Fruit fly (Drosophila melanogaster) whole organism, adult: ENCODE results near the gene CG18731.
A peak's percentile ranks its signal among the peaks of the same experiment; 100 is the strongest.

Source experiments
- CG11617 ChIP-seq: fragments of 200-800 bp; sonication (Bioruptor generic); optimal IDR thresholded peaks from 2 replicates; lab custom pipeline; 2017; ENCODE audit warnings: mild to moderate bottlenecking, missing biosample characterization, missing genetic modification reagents, missing genetic modification characterization
- CG12768 ChIP-seq: fragments of 200-800 bp; sonication (Bioruptor generic); optimal IDR thresholded peaks from 2 replicates; lab custom pipeline; 2017; ENCODE audit warnings: missing biosample characterization, missing genetic modification characterization, mild to moderate bottlenecking, moderate library complexity, missing genetic modification reagents
- CG14711 ChIP-seq: fragments of 200-800 bp; sonication (Bioruptor generic); optimal IDR thresholded peaks from 2 replicates; lab custom pipeline; 2018; ENCODE audit warnings: missing biosample characterization, mild to moderate bottlenecking, missing genetic modification characterization, moderate library complexity
- CG1620 ChIP-seq: fragments of 200-800 bp; sonication (Bioruptor generic); optimal IDR thresholded peaks from 2 replicates; lab custom pipeline; 2016; ENCODE audit warnings: missing biosample characterization, missing genetic modification characterization
- CG33017 ChIP-seq: fragments of 200-800 bp; sonication (Bioruptor generic); optimal IDR thresholded peaks from 2 replicates; lab custom pipeline; 2018; ENCODE audit warnings: missing biosample characterization, mild to moderate bottlenecking, missing genetic modification characterization, moderate library complexity
- CG5204 ChIP-seq: fragments of 200-800 bp; sonication (Bioruptor generic); optimal IDR thresholded peaks from 2 replicates; lab custom pipeline; 2016; ENCODE audit warnings: missing biosample characterization, missing genetic modification characterization
- CG7045 ChIP-seq: fragments of 200-800 bp; sonication (Bioruptor generic); optimal IDR thresholded peaks from 2 replicates; lab custom pipeline; 2017; ENCODE audit warnings: missing biosample characterization, mild to moderate bottlenecking, missing genetic modification characterization
- CG7101 ChIP-seq: fragments of 200-800 bp; sonication (Bioruptor generic); optimal IDR thresholded peaks from 2 replicates; lab custom pipeline; 2018; ENCODE audit warnings: missing biosample characterization, mild to moderate bottlenecking, missing genetic modification characterization, moderate library complexity
- Clk ChIP-seq: fragments of 200-800 bp; sonication (Bioruptor generic); optimal IDR thresholded peaks from 2 replicates; lab custom pipeline; 2017; ENCODE audit warnings: missing biosample characterization, missing genetic modification characterization
- Crg-1 ChIP-seq: fragments of 200-800 bp; sonication (Bioruptor generic); optimal IDR thresholded peaks from 2 replicates; lab custom pipeline; 2016; ENCODE audit warnings: missing biosample characterization, missing genetic modification characterization
- Hr96 ChIP-seq: fragments of 200-800 bp; sonication (Bioruptor generic); optimal IDR thresholded peaks from 2 replicates; lab custom pipeline; 2016; ENCODE audit warnings: missing biosample characterization, missing genetic modification characterization
- Mnt ChIP-seq: fragments of 200-800 bp; sonication (Bioruptor generic); optimal IDR thresholded peaks from 2 replicates; lab custom pipeline; 2016; ENCODE audit warnings: missing biosample characterization, mild to moderate bottlenecking, missing genetic modification characterization
- bab1 ChIP-seq: fragments of 200-800 bp; sonication (Bioruptor generic); optimal IDR thresholded peaks from 3 replicates; lab custom pipeline; 2019; ENCODE audit warnings: missing biosample characterization, mild to moderate bottlenecking, missing genetic modification characterization, moderate library complexity
- cic ChIP-seq: fragments of 200-800 bp; sonication (Bioruptor generic); optimal IDR thresholded peaks from 2 replicates; lab custom pipeline; 2017; ENCODE audit warnings: missing biosample characterization, mild to moderate bottlenecking, missing genetic modification characterization, moderate library complexity
- cnc ChIP-seq, 2 experiments: fragments of >200 bp; optimal IDR thresholded peaks; 2 replicates each; lab custom pipeline; 2017
- kay ChIP-seq: fragments of 200-800 bp; sonication (Bioruptor generic); peaks from one replicate; lab custom pipeline; 2016; ENCODE audit warnings: missing biosample characterization, missing genetic modification characterization, borderline replicate concordance
- ovo ChIP-seq: fragments of 200-800 bp; sonication (Bioruptor generic); optimal IDR thresholded peaks from 2 replicates; lab custom pipeline; 2016; ENCODE audit warnings: missing biosample characterization, missing genetic modification characterization
- pad ChIP-seq: fragments of 200-800 bp; sonication (Bioruptor generic); optimal IDR thresholded peaks from 3 replicates; lab custom pipeline; 2017; ENCODE audit warnings: missing biosample characterization, missing genetic modification characterization, mild to moderate bottlenecking, moderate library complexity, missing genetic modification reagents
- tj ChIP-seq: fragments of 200-800 bp; sonication (Bioruptor generic); optimal IDR thresholded peaks from 3 replicates; lab custom pipeline; 2017; ENCODE audit warnings: missing biosample characterization, mild to moderate bottlenecking, missing genetic modification characterization, moderate library complexity
- toe ChIP-seq: fragments of 200-800 bp; sonication (Bioruptor generic); optimal IDR thresholded peaks from 2 replicates; lab custom pipeline; 2016; ENCODE audit warnings: missing biosample characterization, missing genetic modification characterization

The CG18731 gene

dm6 chr3R:29726277-29726676, 1.4 kb downstream of the CG18731 start:
- TF ChIP-seq ovo (GFP tag; lab: Kevin White, UChicago) (no peak), toe (GFP tag; lab: Kevin White, UChicago) (no peak), CG33017 (tag; lab: Kevin White, UChicago) (no peak), kay (no peak), tj (GFP tag; lab: Kevin White, UChicago) (no peak), Crg-1 (no peak), bab1 (no peak), Mnt (GFP tag; lab: Kevin White, UChicago) (no peak), CG7045 (GFP tag; lab: Kevin White, UChicago) (no peak), CG7101 (tag; lab: Kevin White, UChicago) (no peak)

- TF ChIP-seq cic (GFP tag; lab: Kevin White, UChicago) (peak; percentile 92), CG5204 (GFP tag; lab: Kevin White, UChicago) (peak; percentile 98), bab1 (peak; percentile 98), CG7101 (tag; lab: Kevin White, UChicago) (peak; percentile 99), tj (GFP tag; lab: Kevin White, UChicago) (peak; percentile 83), kay (no peak), Crg-1 (peak; percentile 98), CG7045 (GFP tag; lab: Kevin White, UChicago) (peak; percentile 99), CG11617 (peak; percentile 96), Hr96 (GFP tag; lab: Kevin White, UChicago) (peak; percentile 100), CG1620 (GFP tag; lab: Kevin White, UChicago) (peak; percentile 99), Clk (GFP tag; lab: Kevin White, UChicago) (peak; percentile 97), CG33017 (tag; lab: Kevin White, UChicago) (peak; percentile 98), toe (GFP tag; lab: Kevin White, UChicago) (peak; percentile 100), cnc (optimal IDR thresholded peaks at IDR 0.05; lab: Kevin White, UChicago) (no peak), ovo (GFP tag; lab: Kevin White, UChicago) (peak; percentile 90), pad (GFP tag; lab: Kevin White, UChicago) (peak; percentile 92), CG14711 (tag; lab: Kevin White, UChicago) (peak; percentile 95), CG12768 (peak; percentile 99), Mnt (GFP tag; lab: Kevin White, UChicago) (peak; percentile 96)
Observed at dm6 chr3R:29736678-29737093, 11.9 kb downstream of the CG18731 start, which contains the start of the genes CG7601 and CIA30. CG7601 (minus strand) TSS chr3R:29736745. CIA30 (plus strand) TSS chr3R:29736965.

dm6 chr3R:29737891-29738290, 13.1 kb downstream of the CG18731 start, which contains the start of gene Gnpnat:
Gnpnat (plus strand) TSS chr3R:29738275.
- TF ChIP-seq CG5204 (GFP tag; lab: Kevin White, UChicago), result no peak
- TF ChIP-seq Crg-1, result no peak
- TF ChIP-seq CG12768, result peak; percentile 59
- peak; percentile 33 for TF ChIP-seq Mnt (GFP tag; lab: Kevin White, UChicago)
- TF ChIP-seq bab1, result peak; percentile 37
- peak; percentile 15 for TF ChIP-seq pad (GFP tag; lab: Kevin White, UChicago)
- TF ChIP-seq Clk (GFP tag; lab: Kevin White, UChicago), result no peak
- no peak for TF ChIP-seq ovo (GFP tag; lab: Kevin White, UChicago)
- peak; percentile 54 for TF ChIP-seq CG7045 (GFP tag; lab: Kevin White, UChicago)
- TF ChIP-seq cnc (optimal IDR thresholded peaks at IDR 0.05; lab: Kevin White, UChicago), result no peak
- peak; percentile 71 for TF ChIP-seq CG7101 (tag; lab: Kevin White, UChicago)
- TF ChIP-seq CG1620 (GFP tag; lab: Kevin White, UChicago), result no peak
- no peak for TF ChIP-seq toe (GFP tag; lab: Kevin White, UChicago)
- TF ChIP-seq CG33017 (tag; lab: Kevin White, UChicago), result peak; percentile 73
- peak; percentile 61 for TF ChIP-seq CG11617
- peak; percentile 54 for TF ChIP-seq CG14711 (tag; lab: Kevin White, UChicago)
- no peak for TF ChIP-seq tj (GFP tag; lab: Kevin White, UChicago)
- TF ChIP-seq kay, result no peak
- TF ChIP-seq cic (GFP tag; lab: Kevin White, UChicago), result no peak
- no peak for TF ChIP-seq Hr96 (GFP tag; lab: Kevin White, UChicago)

dm6 chr3R:29740078-29740477, 15.3 kb downstream of the CG18731 start:
- no peak for TF ChIP-seq kay
- TF ChIP-seq Hr96 (GFP tag; lab: Kevin White, UChicago), result no peak
- TF ChIP-seq Mnt (GFP tag; lab: Kevin White, UChicago), result no peak
- no peak for TF ChIP-seq CG1620 (GFP tag; lab: Kevin White, UChicago)
- no peak for TF ChIP-seq CG14711 (tag; lab: Kevin White, UChicago)
- TF ChIP-seq CG7045 (GFP tag; lab: Kevin White, UChicago), result no peak
- no peak for TF ChIP-seq tj (GFP tag; lab: Kevin White, UChicago)
- TF ChIP-seq CG12768, result no peak
- no peak for TF ChIP-seq Crg-1
- no peak for TF ChIP-seq ovo (GFP tag; lab: Kevin White, UChicago)
- no peak for TF ChIP-seq pad (GFP tag; lab: Kevin White, UChicago)
- no peak for TF ChIP-seq CG5204 (GFP tag; lab: Kevin White, UChicago)
- no peak for TF ChIP-seq toe (GFP tag; lab: Kevin White, UChicago)
- no peak for TF ChIP-seq CG11617
- TF ChIP-seq cnc (optimal IDR thresholded peaks at IDR 0.05; lab: Kevin White, UChicago), result no peak
- TF ChIP-seq CG33017 (tag; lab: Kevin White, UChicago), result no peak

- peak; percentile 80 for TF ChIP-seq cic (GFP tag; lab: Kevin White, UChicago)
- peak; percentile 96 for TF ChIP-seq CG33017 (tag; lab: Kevin White, UChicago)
- TF ChIP-seq Crg-1, result peak; percentile 96
- TF ChIP-seq CG11617, result peak; percentile 92
- no peak for TF ChIP-seq cnc (optimal IDR thresholded peaks at IDR 0.05; lab: Kevin White, UChicago)
- TF ChIP-seq toe (GFP tag; lab: Kevin White, UChicago), result no peak
- TF ChIP-seq CG5204 (GFP tag; lab: Kevin White, UChicago), result no peak
- TF ChIP-seq CG1620 (GFP tag; lab: Kevin White, UChicago), result peak; percentile 91
- no peak for TF ChIP-seq Hr96 (GFP tag; lab: Kevin White, UChicago)
- peak; percentile 97 for TF ChIP-seq CG7045 (GFP tag; lab: Kevin White, UChicago)
- peak; percentile 55 for TF ChIP-seq Clk (GFP tag; lab: Kevin White, UChicago)
- peak; percentile 85 for TF ChIP-seq Mnt (GFP tag; lab: Kevin White, UChicago)
- TF ChIP-seq tj (GFP tag; lab: Kevin White, UChicago), result peak; percentile 67
- TF ChIP-seq CG12768, result peak; percentile 97
- no peak for TF ChIP-seq ovo (GFP tag; lab: Kevin White, UChicago)
- TF ChIP-seq CG7101 (tag; lab: Kevin White, UChicago), result peak; percentile 99
- no peak for TF ChIP-seq kay
- peak; percentile 87 for TF ChIP-seq pad (GFP tag; lab: Kevin White, UChicago)
- peak; percentile 92 for TF ChIP-seq bab1
- TF ChIP-seq CG14711 (tag; lab: Kevin White, UChicago), result peak; percentile 93
Observed at dm6 chr3R:29745056-29745455, 20.2 kb downstream of the CG18731 start, which contains the start of the genes Wdr24 and IntS11. Wdr24 (minus strand) TSS chr3R:29745092. IntS11 (plus strand) TSS chr3R:29745337.
